ENCODE assay signal across 5 fruit fly cellular contexts in the genomic region with DNA sequence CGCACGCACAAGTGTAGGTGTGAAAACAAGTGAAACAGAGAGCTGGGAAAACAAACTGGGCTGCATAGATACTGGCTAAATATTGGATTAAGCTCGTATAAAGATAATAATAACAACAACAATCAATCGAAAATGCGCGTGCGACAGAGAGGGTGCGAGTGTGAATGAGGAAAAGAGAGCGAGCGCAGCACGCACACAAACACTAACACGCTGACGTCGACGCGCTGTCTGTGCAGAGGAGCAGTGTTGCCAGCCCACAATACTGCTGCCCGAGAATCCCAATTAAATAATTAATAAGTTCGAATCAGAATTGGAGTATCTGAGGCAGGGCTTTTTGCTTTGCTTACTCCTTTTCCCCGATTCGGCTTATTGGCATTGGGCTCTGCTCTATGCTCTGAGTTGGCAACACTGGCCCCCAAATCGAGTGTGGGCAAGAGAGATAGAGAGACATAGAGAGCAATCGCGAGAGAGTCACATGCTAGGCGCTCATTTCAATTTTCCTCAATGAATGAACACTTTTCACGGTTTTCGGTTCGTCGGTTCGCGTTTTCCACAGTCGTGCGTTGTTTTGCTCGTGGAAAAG.
TF ChIP-seq lines count a peak whose summit lies in the region.

No protein-coding gene starts in this region.

TF ChIP-seq in whole organism, adult, 20 proteins besides CTCF, POLR2A, EP300 and RAD21 (continued from another document):
- TF ChIP-seq CG33017 (tag; optimal IDR thresholded peaks at IDR 0.05; lab: Kevin White, UChicago), result peak; percentile 80
- peak; percentile 76 for TF ChIP-seq CG7101 (tag; optimal IDR thresholded peaks at IDR 0.05; lab: Kevin White, UChicago)
- peak; percentile 72 for TF ChIP-seq Clk (GFP tag; optimal IDR thresholded peaks at IDR 0.05; lab: Kevin White, UChicago)
- peak; percentile 46 for TF ChIP-seq toe (GFP tag; optimal IDR thresholded peaks at IDR 0.05; lab: Kevin White, UChicago)

TF ChIP-seq in whole organism, embryonic, 481 proteins besides CTCF, POLR2A, EP300 and RAD21 (continued from another document and continues in another):
- peak; percentile 65 for TF ChIP-seq CG1024 (GFP tag; IDR thresholded peaks at IDR 0.05; lab: Robert Waterston, UW)
- peak; percentile 89 for TF ChIP-seq unpg (GFP tag; optimal IDR thresholded peaks at IDR 0.05; lab: Kevin White, UChicago)
- TF ChIP-seq CG9876 (GFP tag; optimal IDR thresholded peaks at IDR 0.05; lab: Kevin White, UChicago), result peak; percentile 10
- TF ChIP-seq Hmr (GFP tag; optimal IDR thresholded peaks at IDR 0.05; lab: Kevin White, UChicago), result peak; percentile 84
- TF ChIP-seq Fer1 (GFP tag; optimal IDR thresholded peaks at IDR 0.05; lab: Kevin White, UChicago), result peak; percentile 78
- 0 out of 2 replicates have a peak, but pooled peaks have one; percentile 60 for TF ChIP-seq Oaz (GFP tag; IDR thresholded peaks at IDR 0.05; lab: Robert Waterston, UW)
- TF ChIP-seq CG7928 (GFP tag; optimal IDR thresholded peaks at IDR 0.05; lab: Kevin White, UChicago), result peak; percentile 43
- no peak for TF ChIP-seq pan (optimal IDR thresholded peaks at IDR 0.05; lab: Kevin White, UChicago)
- peak in 1 of 2 experiments; percentile 94 for TF ChIP-seq pan (GFP tag; optimal IDR thresholded peaks at IDR 0.05 in 1 of 2, IDR thresholded peaks at IDR 0.05 in 1 of 2)
- peak; percentile 88 for TF ChIP-seq caup (GFP tag; optimal IDR thresholded peaks at IDR 0.05; lab: Kevin White, UChicago; ENCODE audit: severe bottlenecking)
- peak in 1 of 2 experiments; percentile 87 for TF ChIP-seq bsh (GFP tag; optimal IDR thresholded peaks at IDR 0.05; lab: Kevin White, UChicago)
- TF ChIP-seq CG6254 (GFP tag; optimal IDR thresholded peaks at IDR 0.05; lab: Kevin White, UChicago), result peak; percentile 79
- no peak for TF ChIP-seq Doc2 (GFP tag; IDR thresholded peaks at IDR 0.05; lab: Robert Waterston, UW)
- peak; percentile 79 for TF ChIP-seq cwo (GFP tag; optimal IDR thresholded peaks at IDR 0.05; lab: Kevin White, UChicago)
- TF ChIP-seq CG14014 (GFP tag; IDR thresholded peaks at IDR 0.05; lab: Robert Waterston, UW), result peak; percentile 87
- peak; percentile 83 for TF ChIP-seq CG7556 (GFP tag; optimal IDR thresholded peaks at IDR 0.05; lab: Kevin White, UChicago)
- peak; percentile 77; the same call in 2 of the 3 replicates for TF ChIP-seq CG2199 (GFP tag; IDR thresholded peaks at IDR 0.05; lab: Robert Waterston, UW)
- TF ChIP-seq PHDP (tag; optimal IDR thresholded peaks at IDR 0.05; lab: Kevin White, UChicago), result peak; percentile 78
- peak; percentile 42 for TF ChIP-seq psq (GFP tag; optimal IDR thresholded peaks at IDR 0.05; lab: Kevin White, UChicago)
- no peak for TF ChIP-seq CG15479 (GFP tag; optimal IDR thresholded peaks at IDR 0.05; lab: Kevin White, UChicago)
- TF ChIP-seq pzg (GFP tag; optimal IDR thresholded peaks at IDR 0.05; lab: Kevin White, UChicago), result peak; percentile 3
- TF ChIP-seq CG14667 (GFP tag; IDR thresholded peaks at IDR 0.05; lab: Robert Waterston, UW), result no peak; the same call in 1 of the 2 replicates
- peak; percentile 87 for TF ChIP-seq HHEX (GFP tag; optimal IDR thresholded peaks at IDR 0.05; lab: Kevin White, UChicago)
- peak; percentile 31; the same call in 1 of the 3 replicates for TF ChIP-seq croc (GFP tag; conservative IDR thresholded peaks at IDR 0.05; lab: Robert Waterston, UW)
- peak; percentile 75; the same call in 1 of the 2 replicates for TF ChIP-seq chm (GFP tag; IDR thresholded peaks at IDR 0.05; lab: Robert Waterston, UW)
- TF ChIP-seq wek (GFP tag; optimal IDR thresholded peaks at IDR 0.05; lab: Kevin White, UChicago), result peak; percentile 74
- TF ChIP-seq CG12155 (GFP tag; optimal IDR thresholded peaks at IDR 0.05; lab: Kevin White, UChicago), result peak; percentile 85
- peak; percentile 86 for TF ChIP-seq cg (GFP tag; optimal IDR thresholded peaks at IDR 0.05; lab: Kevin White, UChicago)

TF ChIP-seq in whole organism, prepupa, 60 proteins besides CTCF, POLR2A, EP300 and RAD21 (continued from another document and continues in another):
- TF ChIP-seq Sox102F (GFP tag; optimal IDR thresholded peaks at IDR 0.05; lab: Kevin White, UChicago) (peak; percentile 87), CG16779 (tag; optimal IDR thresholded peaks at IDR 0.05; lab: Kevin White, UChicago) (peak; percentile 68), fd85E (GFP tag; optimal IDR thresholded peaks at IDR 0.05; lab: Kevin White, UChicago) (peak; percentile 66), Ets21C (GFP tag; optimal IDR thresholded peaks at IDR 0.05; lab: Kevin White, UChicago) (peak; percentile 87), cyc (GFP tag; optimal IDR thresholded peaks at IDR 0.05; lab: Kevin White, UChicago) (peak; percentile 86), CG1621 (tag; optimal IDR thresholded peaks at IDR 0.05; lab: Kevin White, UChicago) (peak; percentile 56), CG15336 (GFP tag; IDR thresholded peaks at IDR 0.05; lab: Robert Waterston, UW) (peak; percentile 92), fkh (GFP tag; optimal IDR thresholded peaks at IDR 0.05; lab: Kevin White, UChicago) (peak; percentile 96), Eip78C (GFP tag; lab: Kevin White, UChicago) (peak; percentile 96), CG8632 (GFP tag; optimal IDR thresholded peaks at IDR 0.05; lab: Kevin White, UChicago) (peak; percentile 70), CG34406 (GFP tag; optimal IDR thresholded peaks at IDR 0.05; lab: Kevin White, UChicago) (peak; percentile 75), CG7368 (GFP tag; optimal IDR thresholded peaks at IDR 0.05; lab: Kevin White, UChicago) (peak; percentile 91), Eip75B (GFP tag; optimal IDR thresholded peaks at IDR 0.05; lab: Kevin White, UChicago) (peak; percentile 87), salr (GFP tag; optimal IDR thresholded peaks at IDR 0.05; lab: Kevin White, UChicago) (peak; percentile 42 to 53), Hr4 (GFP tag; optimal IDR thresholded peaks at IDR 0.05; lab: Kevin White, UChicago) (peak; percentile 86), achi (GFP tag; optimal IDR thresholded peaks at IDR 0.05; lab: Kevin White, UChicago) (peak; percentile 86), CG32006 (GFP tag; optimal IDR thresholded peaks at IDR 0.05; lab: Kevin White, UChicago) (peak; percentile 77), svp (GFP tag; lab: Kevin White, UChicago) (peak; percentile 96), ss (GFP tag; optimal IDR thresholded peaks at IDR 0.05; lab: Kevin White, UChicago) (peak in 1 of 2 experiments; percentile 75), Hr39 (GFP tag; optimal IDR thresholded peaks at IDR 0.05; lab: Kevin White, UChicago) (peak; percentile 93), Hr38 (GFP tag; optimal IDR thresholded peaks at IDR 0.05; lab: Kevin White, UChicago) (peak; percentile 25), CG31627 (GFP tag; optimal IDR thresholded peaks at IDR 0.05; lab: Kevin White, UChicago) (peak; percentile 92), CG11294 (GFP tag; IDR thresholded peaks at IDR 0.05; lab: Robert Waterston, UW) (peak; percentile 90), CG6163 (GFP tag; IDR thresholded peaks at IDR 0.05; lab: Robert Waterston, UW) (peak; percentile 95), dsx (GFP tag; optimal IDR thresholded peaks at IDR 0.05; lab: Kevin White, UChicago; ENCODE audit: poor library complexity, severe bottlenecking) (peak; percentile 20), Gug (GFP tag; IDR thresholded peaks at IDR 0.05; lab: Robert Waterston, UW) (peak; percentile 89), CG6792 (GFP tag; optimal IDR thresholded peaks at IDR 0.05; lab: Kevin White, UChicago) (peak; percentile 86), CG3919 (GFP tag; optimal IDR thresholded peaks at IDR 0.05; lab: Kevin White, UChicago) (peak; percentile 86), spab (GFP tag; optimal IDR thresholded peaks at IDR 0.05; lab: Kevin White, UChicago) (peak; percentile 56), CG10669 (GFP tag; optimal IDR thresholded peaks at IDR 0.05; lab: Kevin White, UChicago) (peak; percentile 72), CG4318 (GFP tag; optimal IDR thresholded peaks at IDR 0.05; lab: Kevin White, UChicago) (peak; percentile 62)

TF ChIP-seq in whole organism, pupa, 21 proteins besides CTCF, POLR2A, EP300 and RAD21 (continued from another document):
- no peak for TF ChIP-seq EcR (GFP tag; optimal IDR thresholded peaks at IDR 0.05; lab: Kevin White, UChicago)
- peak; percentile 75 for TF ChIP-seq CG14655 (GFP tag; optimal IDR thresholded peaks at IDR 0.05; lab: Kevin White, UChicago)
- TF ChIP-seq CG4496 (GFP tag; IDR thresholded peaks at IDR 0.05; lab: Robert Waterston, UW), result peak; percentile 96
TF ChIP-seq in whole organism, pupa: peak in this region for 19.

TF ChIP-seq in whole organism, wandering third instar larva, 38 proteins besides CTCF, POLR2A, EP300 and RAD21 (continued from another document):
- TF ChIP-seq CrebA (GFP tag; optimal IDR thresholded peaks at IDR 0.05; lab: Kevin White, UChicago; ENCODE audit: borderline replicate concordance) (peak; percentile 85), rgr (GFP tag; optimal IDR thresholded peaks at IDR 0.05; lab: Kevin White, UChicago) (peak; percentile 94), Dif (GFP tag; optimal IDR thresholded peaks at IDR 0.05; lab: Kevin White, UChicago; ENCODE audit: partially characterized antibody) (peak; percentile 73), Hr83 (GFP tag; optimal IDR thresholded peaks at IDR 0.05; lab: Kevin White, UChicago; ENCODE audit: poor library complexity, severe bottlenecking) (peak; percentile 85), OdsH (GFP tag; optimal IDR thresholded peaks at IDR 0.05; lab: Kevin White, UChicago) (peak; percentile 90), Jra (GFP tag; optimal IDR thresholded peaks at IDR 0.05; lab: Kevin White, UChicago) (peak; percentile 85), fru (GFP tag; optimal IDR thresholded peaks at IDR 0.05; lab: Kevin White, UChicago) (peak; percentile 90), Mio (GFP tag; optimal IDR thresholded peaks at IDR 0.05; lab: Kevin White, UChicago) (peak; percentile 73), foxo (GFP tag; optimal IDR thresholded peaks at IDR 0.05; lab: Kevin White, UChicago) (peak; percentile 79 to 94), pan (optimal IDR thresholded peaks at IDR 0.05; lab: Kevin White, UChicago) (no peak), dsf (GFP tag; optimal IDR thresholded peaks at IDR 0.05; lab: Kevin White, UChicago; ENCODE audit: borderline replicate concordance) (peak; percentile 38), Myc (optimal IDR thresholded peaks at IDR 0.05; lab: Kevin White, UChicago) (no peak), brk (GFP tag; optimal IDR thresholded peaks at IDR 0.05; lab: Kevin White, UChicago) (peak; percentile 65), Hnf4 (GFP tag; optimal IDR thresholded peaks at IDR 0.05; lab: Kevin White, UChicago) (peak; percentile 94), br (GFP tag; optimal IDR thresholded peaks at IDR 0.05; lab: Kevin White, UChicago) (peak; percentile 92), h (GFP tag; optimal IDR thresholded peaks at IDR 0.05; lab: Kevin White, UChicago) (peak; percentile 94), Sp1 (GFP tag; optimal IDR thresholded peaks at IDR 0.05; lab: Kevin White, UChicago) (peak; percentile 26), usp (GFP tag; optimal IDR thresholded peaks at IDR 0.05; lab: Kevin White, UChicago) (no peak)
